Fruit fly (Drosophila melanogaster) whole organism, embryonic: Measurements from ENCODE around the gene CG5056.

Experiments used
- CG11723 ChIP-seq: fragments of 200-800 bp; sonication (Bioruptor generic); optimal IDR thresholded peaks from 2 replicates; lab custom pipeline; 2017; ENCODE audit warnings: missing biosample characterization, mild to moderate bottlenecking, missing genetic modification characterization
- CG12236 ChIP-seq: fragments of 200-800 bp; sonication (Bioruptor generic); optimal IDR thresholded peaks from 2 replicates; lab custom pipeline; 2016; ENCODE audit warnings: missing biosample characterization, missing genetic modification characterization
- CG6813 ChIP-seq: fragments of 200-800 bp; sonication (Bioruptor generic); optimal IDR thresholded peaks from 2 replicates; lab custom pipeline; 2017; ENCODE audit warnings: missing biosample characterization, missing genetic modification characterization, mild to moderate bottlenecking, moderate library complexity, missing genetic modification reagents
- YL-1 ChIP-seq: fragments of 200-800 bp; sonication (Bioruptor generic); optimal IDR thresholded peaks from 3 replicates; lab custom pipeline; 2017; ENCODE audit warnings: missing biosample characterization, mild to moderate bottlenecking, missing genetic modification characterization

DNA sequence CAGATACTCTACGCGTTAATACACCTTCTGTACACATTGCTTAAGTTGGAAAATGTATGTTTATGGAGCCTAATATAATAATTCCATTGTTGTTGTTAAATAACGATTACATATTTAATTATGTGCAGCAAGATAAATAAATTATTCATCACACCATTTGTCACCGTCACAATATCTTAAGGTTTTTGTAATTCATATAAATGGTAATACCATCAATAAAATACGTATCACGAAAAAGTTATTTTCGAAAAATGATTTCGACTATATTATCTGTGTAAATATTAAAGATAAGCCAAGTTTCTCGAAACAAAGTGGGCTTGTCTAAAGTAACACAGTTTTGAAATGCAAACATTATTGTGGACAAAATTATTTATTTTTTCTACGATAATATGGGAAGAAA lies 44.3 kb upstream of the CG5056 start, which contains the start of gene CG4995:
- no peak for TF ChIP-seq CG11723 (GFP tag; lab: Kevin White, UChicago)
- no peak for TF ChIP-seq CG6813 (GFP tag; lab: Kevin White, UChicago)
- no peak for TF ChIP-seq CG12236 (GFP tag; lab: Kevin White, UChicago)
- no peak for TF ChIP-seq YL-1 (GFP tag; lab: Kevin White, UChicago)
